Worm (Caenorhabditis elegans) whole organism, L3 larva: ENCODE measurements around the gene Y41C4A.6.
A peak's percentile ranks its signal among the peaks of the same experiment; 100 is the strongest.

Source experiments
- ceh-82 ChIP-seq: fragments of 150-350 bp; optimal IDR thresholded peaks from 2 replicates; lab custom pipeline; 2014; ENCODE audit warnings: missing biosample characterization, missing genetic modification characterization
- egl-5 ChIP-seq: fragments of 150-350 bp; optimal IDR thresholded peaks from 2 replicates; lab custom pipeline; 2017; ENCODE audit warnings: missing biosample characterization, missing genetic modification reagents, missing genetic modification characterization, inconsistent platforms
- elt-2 ChIP-seq: sonication (generic microtip); optimal IDR thresholded peaks from 2 replicates; lab custom pipeline; 2016; ENCODE audit warnings: missing genetic modification reagents, mild to moderate bottlenecking, missing genetic modification characterization, missing compliant biosample characterization
- mdl-1 ChIP-seq: fragments of 150-350 bp; optimal IDR thresholded peaks from 2 replicates; lab custom pipeline; 2014; ENCODE audit warnings: missing biosample characterization, missing genetic modification characterization
- nhr-11 ChIP-seq: fragments of 150-350 bp; optimal IDR thresholded peaks from 2 replicates; lab custom pipeline; 2014; ENCODE audit warnings: missing biosample characterization, missing genetic modification characterization
- nhr-12 ChIP-seq: fragments of 150-350 bp; optimal IDR thresholded peaks from 2 replicates; lab custom pipeline; 2014; ENCODE audit warnings: missing biosample characterization, missing genetic modification characterization
- nhr-237 ChIP-seq: fragments of 150-350 bp; optimal IDR thresholded peaks from 2 replicates; lab custom pipeline; 2014; ENCODE audit warnings: missing biosample characterization, missing genetic modification characterization
- nhr-43 ChIP-seq: sonication (generic microtip); optimal IDR thresholded peaks from 2 replicates; lab custom pipeline; 2016; ENCODE audit warnings: mild to moderate bottlenecking, missing genetic modification characterization, missing compliant biosample characterization; ENCODE audit not compliant: poor library complexity, severe bottlenecking
- sea-2 ChIP-seq: fragments of 150-350 bp; sonication (generic microtip); optimal IDR thresholded peaks from 4 replicates; lab custom pipeline; 2014; ENCODE audit warnings: missing biosample characterization, missing genetic modification reagents, missing genetic modification characterization
- unc-62 ChIP-seq: fragments of 150-350 bp; sonication (generic microtip); optimal IDR thresholded peaks from 4 replicates; lab custom pipeline; 2014; ENCODE audit warnings: missing biosample characterization, missing genetic modification reagents, missing genetic modification characterization
- zag-1 ChIP-seq: fragments of 150-350 bp; optimal IDR thresholded peaks from 2 replicates; lab custom pipeline; 2014; ENCODE audit warnings: missing biosample characterization, missing genetic modification characterization

ce11 chrIII:11684770-11685169 is 11.6 kb upstream of the Y41C4A.6 start:
- no peak for TF ChIP-seq sea-2
- no peak for TF ChIP-seq ceh-82 (tag; lab: Kevin White, UChicago)
- TF ChIP-seq mdl-1 (tag; lab: Kevin White, UChicago): no peak
- no peak for TF ChIP-seq zag-1 (tag; lab: Kevin White, UChicago)
- TF ChIP-seq nhr-237 (tag; lab: Kevin White, UChicago): no peak
- no peak for TF ChIP-seq nhr-11 (tag; lab: Kevin White, UChicago)
- TF ChIP-seq elt-2: peak; percentile 92
- TF ChIP-seq nhr-43 (tag; lab: Kevin White, UChicago): no peak
- TF ChIP-seq nhr-12 (tag; lab: Kevin White, UChicago): no peak
- no peak for TF ChIP-seq egl-5 (tag; lab: Kevin White, UChicago)
- no peak for TF ChIP-seq unc-62
